Worm (Caenorhabditis elegans) whole organism, early embryonic: ENCODE measurements around the gene ttr-52.
"Not testable (repeated sequence)": the region's sequence is repeated elsewhere in the genome, so short reads cannot be mapped to it uniquely, and the experiment has no call there.

Experiments used
- B0310.2 ChIP-seq: sonication (generic microtip); optimal IDR thresholded peaks from 2 replicates; lab custom pipeline; 2016; ENCODE audit warnings: mild to moderate bottlenecking, missing genetic modification characterization, missing compliant biosample characterization
- F13C5.2 ChIP-seq: sonication (generic microtip); optimal IDR thresholded peaks from 2 replicates; lab custom pipeline; 2017; ENCODE audit warnings: mild to moderate bottlenecking, missing genetic modification characterization, inconsistent platforms, missing compliant biosample characterization
- aly-1 ChIP-seq: sonication (generic microtip); optimal IDR thresholded peaks from 2 replicates; lab custom pipeline; 2016; ENCODE audit warnings: missing genetic modification characterization, missing compliant biosample characterization
- ama-1 ChIP-seq: fragments of 150-350 bp; optimal IDR thresholded peaks from 2 replicates; lab custom pipeline; 2014
- ceh-13 ChIP-seq: fragments of 200-800 bp; sonication (Bioruptor generic); optimal IDR thresholded peaks from 2 replicates; lab custom pipeline; 2018; ENCODE audit warnings: mild to moderate bottlenecking, missing genetic modification characterization, missing compliant biosample characterization
- ceh-36 ChIP-seq: sonication (generic microtip); optimal IDR thresholded peaks from 2 replicates; lab custom pipeline; 2016; ENCODE audit warnings: missing genetic modification characterization, inconsistent platforms, missing compliant biosample characterization
- ets-7 ChIP-seq: sonication (generic microtip); optimal IDR thresholded peaks from 2 replicates; lab custom pipeline; 2016; ENCODE audit warnings: missing genotype, missing genetic modification characterization, missing compliant biosample characterization
- flt-1 ChIP-seq: fragments of 200-800 bp; sonication (Bioruptor generic); IDR thresholded peaks from 2 replicates; pipeline ENCODE4 v1.3.6; 2022; ENCODE audit warnings: missing genetic modification characterization, missing compliant biosample characterization
- hmbx-1 ChIP-seq: sonication (generic microtip); optimal IDR thresholded peaks from 2 replicates; lab custom pipeline; 2016; ENCODE audit warnings: mild to moderate bottlenecking, missing genetic modification characterization, missing compliant biosample characterization
- hmg-4 ChIP-seq: fragments of 200-800 bp; sonication (Bioruptor generic); optimal IDR thresholded peaks from 2 replicates; lab custom pipeline; 2018; ENCODE audit warnings: mild to moderate bottlenecking, missing genetic modification characterization, missing compliant biosample characterization
- hnd-1 ChIP-seq: sonication (generic microtip); optimal IDR thresholded peaks from 2 replicates; lab custom pipeline; 2016; ENCODE audit warnings: missing genetic modification characterization, missing compliant biosample characterization
- pes-1 ChIP-seq: fragments of 200-800 bp; sonication (Bioruptor generic); IDR thresholded peaks from 2 replicates; pipeline ENCODE4 v1.3.6; 2022; ENCODE audit warnings: missing genetic modification reagents, missing genetic modification characterization, missing compliant biosample characterization
- scrt-1 ChIP-seq: fragments of 200-800 bp; sonication (Bioruptor generic); IDR thresholded peaks from 2 replicates; pipeline ENCODE4 v1.3.6; 2022; ENCODE audit warnings: missing genetic modification characterization, missing compliant biosample characterization
- sea-1 ChIP-seq: fragments of 200-800 bp; sonication (Bioruptor generic); conservative IDR thresholded peaks from 2 replicates; pipeline ENCODE4 v1.3.6; 2022; ENCODE audit warnings: missing genetic modification characterization, missing compliant biosample characterization
- tbx-11 ChIP-seq: fragments of 200-800 bp; sonication (Bioruptor generic); IDR thresholded peaks from 2 replicates; pipeline ENCODE4 v1.3.6; 2022; ENCODE audit warnings: missing genetic modification characterization, missing compliant biosample characterization
- tbx-37 ChIP-seq: fragments of 200-800 bp; sonication (Bioruptor generic); conservative IDR thresholded peaks from 2 replicates; pipeline ENCODE4 v1.3.6; 2022; ENCODE audit warnings: missing genetic modification reagents, missing genetic modification characterization, missing compliant biosample characterization
- tra-4 ChIP-seq: sonication (generic microtip); optimal IDR thresholded peaks from 2 replicates; lab custom pipeline; 2017; ENCODE audit warnings: missing genetic modification characterization, missing compliant biosample characterization

Gene ttr-52

DNA sequence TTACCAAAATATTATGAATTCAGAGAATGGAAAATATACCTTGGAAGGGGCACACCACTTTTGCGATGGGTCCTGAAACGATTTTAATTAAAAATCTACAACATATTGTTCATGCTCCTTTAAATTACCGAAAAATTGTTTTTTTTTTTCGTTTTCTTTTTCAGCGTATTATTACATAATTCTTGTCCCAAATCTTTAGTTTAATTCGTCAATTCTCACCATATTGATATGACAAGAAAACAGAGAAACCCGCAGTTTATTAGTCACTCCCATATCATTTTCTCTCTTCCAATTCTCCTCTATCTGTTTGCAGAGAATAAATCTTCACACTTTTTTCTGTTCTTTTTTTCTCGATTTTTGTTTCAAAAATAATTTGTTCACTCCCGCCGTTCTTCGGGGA is 9.3 kb upstream of the ttr-52 start, which contains the start of gene F11F1.1:
Gene F11F1.1, plus strand, starts transcription at position 301 of the 400 bp plus-strand sequence.
- TF ChIP-seq ceh-36 (tag; lab: Kevin White, UChicago) (no peak), tra-4 (tag; lab: Kevin White, UChicago) (no peak), pes-1 (GFP tag; lab: Robert Waterston, UW) (no peak), tbx-11 (GFP tag; lab: Robert Waterston, UW) (no peak), aly-1 (no peak), B0310.2 (no peak), hmbx-1 (tag; lab: Kevin White, UChicago) (no peak), F13C5.2 (tag; lab: Kevin White, UChicago) (no peak), tbx-37 (no peak), flt-1 (GFP tag; lab: Robert Waterston, UW) (no peak), hnd-1 (tag; lab: Kevin White, UChicago) (no peak), hmg-4 (GFP tag; lab: Kevin White, UChicago) (no peak), ceh-13 (no peak), ets-7 (tag; lab: Kevin White, UChicago) (no peak), ama-1 (lab: Kevin White, UChicago) (no peak), sea-1 (GFP tag; lab: Robert Waterston, UW) (no peak), scrt-1 (no peak)

DNA sequence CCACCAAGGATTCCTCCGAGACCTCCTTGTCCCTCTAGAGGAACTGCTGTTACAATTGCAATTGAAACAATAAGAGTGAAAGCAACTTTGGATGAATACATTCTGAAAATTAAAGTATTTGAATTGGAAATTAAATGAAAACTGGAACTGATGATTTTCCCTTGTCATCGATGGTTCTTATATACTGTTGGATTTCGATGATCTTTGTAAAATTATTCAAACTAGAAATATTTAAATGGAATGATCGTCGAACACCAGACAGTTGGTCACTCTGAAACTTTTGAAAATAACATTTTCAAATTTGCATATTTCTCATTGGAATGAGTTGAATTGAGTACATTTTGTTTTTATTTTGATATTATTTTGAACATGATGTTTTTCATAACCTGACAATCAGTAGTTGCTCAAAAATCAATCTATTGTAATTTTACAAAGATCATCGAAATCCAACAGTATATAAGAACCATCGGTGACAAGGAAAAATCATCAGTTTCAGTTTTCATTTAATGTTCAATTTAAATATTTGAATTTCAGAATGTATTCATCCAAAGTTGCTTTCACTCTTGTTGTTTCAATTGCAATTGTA is 2.8 kb upstream of the ttr-52 start, which contains the start of the genes srlf-9 and srlf-10:
Gene srlf-9, minus strand, starts transcription at position 101 of the 586 bp plus-strand sequence.
Gene srlf-10, plus strand, starts transcription at position 536 of the 586 bp plus-strand sequence.
- not testable (repeated sequence) for TF ChIP-seq ceh-13; ceh-36 (tag; lab: Kevin White, UChicago); ets-7 (tag; lab: Kevin White, UChicago)

DNA sequence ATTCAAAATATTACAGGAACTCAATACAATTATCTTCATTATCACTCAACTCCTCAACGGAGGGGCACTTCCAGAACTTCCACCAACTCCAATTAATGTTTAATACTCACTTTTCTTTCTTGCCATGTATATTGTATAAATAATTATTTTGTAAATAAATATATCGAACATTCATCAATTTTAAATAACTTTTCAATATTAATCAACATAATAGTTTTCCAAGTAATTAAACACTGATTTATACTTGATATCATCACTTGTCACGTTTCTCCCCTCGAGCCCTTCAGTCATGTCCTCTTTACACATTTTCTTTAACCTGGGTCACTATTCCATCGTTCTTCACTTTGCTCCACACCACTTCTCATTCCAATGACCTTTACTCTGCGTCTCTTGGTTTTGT is 1.6 kb upstream of the ttr-52 start, which contains the start of gene mig-18:
Gene mig-18, plus strand, starts transcription at position 301 of the 400 bp plus-strand sequence.
- TF ChIP-seq hmbx-1 (tag; lab: Kevin White, UChicago) (no peak), pes-1 (GFP tag; lab: Robert Waterston, UW) (no peak), F13C5.2 (tag; lab: Kevin White, UChicago) (no peak), hmg-4 (GFP tag; lab: Kevin White, UChicago) (no peak), ceh-13 (no peak), tbx-11 (GFP tag; lab: Robert Waterston, UW) (no peak), tra-4 (tag; lab: Kevin White, UChicago) (no peak), sea-1 (GFP tag; lab: Robert Waterston, UW) (no peak), ets-7 (tag; lab: Kevin White, UChicago) (no peak), hnd-1 (tag; lab: Kevin White, UChicago) (no peak), ama-1 (lab: Kevin White, UChicago) (no peak), B0310.2 (no peak), flt-1 (GFP tag; lab: Robert Waterston, UW) (no peak), ceh-36 (tag; lab: Kevin White, UChicago) (no peak), aly-1 (no peak), scrt-1 (no peak)

DNA sequence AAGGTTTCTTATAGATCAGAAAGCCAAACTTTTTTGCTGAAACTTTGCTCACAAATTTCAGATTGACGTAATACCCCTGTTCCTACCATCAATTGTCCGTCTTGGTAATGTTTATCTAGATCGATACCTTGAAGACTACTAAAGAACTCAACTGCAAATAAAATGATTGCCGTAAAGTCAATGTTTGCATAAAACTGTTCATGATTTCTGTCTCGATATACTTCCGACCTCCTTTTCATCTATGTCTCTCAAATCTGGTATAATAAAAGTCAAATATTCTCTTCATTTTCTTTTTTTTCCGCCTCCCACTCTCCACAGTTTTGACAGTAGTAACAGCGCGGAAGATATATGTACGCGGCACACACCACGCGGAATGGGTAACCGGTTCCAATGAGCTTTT is 986 bp downstream of the ttr-52 start, which contains the start of gene nas-1:
Gene nas-1, plus strand, starts transcription at position 301 of the 400 bp plus-strand sequence.
- TF ChIP-seq scrt-1 = no peak

DNA sequence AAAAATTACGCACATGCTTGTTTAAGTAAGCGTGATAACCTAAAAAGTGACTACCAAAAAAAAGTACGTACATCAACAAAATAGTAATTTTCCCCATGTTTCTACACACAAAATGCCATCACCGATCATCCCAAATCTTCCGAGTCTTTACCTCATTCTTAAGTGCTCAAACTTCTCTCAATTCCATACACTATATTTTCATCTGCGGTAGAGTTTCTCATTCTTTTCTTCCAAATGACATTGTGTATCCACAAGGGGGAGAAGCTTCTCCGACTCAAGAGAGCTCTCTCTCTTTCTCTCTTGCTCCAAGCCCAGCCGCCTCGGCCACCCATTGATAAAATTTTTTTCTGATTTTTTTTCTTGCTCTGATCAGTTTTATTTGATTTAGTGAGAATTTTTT is 5.0 kb downstream of the ttr-52 start, which contains the start of gene myo-6:
Gene myo-6, plus strand, starts transcription at position 301 of the 400 bp plus-strand sequence.
- no peak for TF ChIP-seq ceh-36 (tag; lab: Kevin White, UChicago)
- TF ChIP-seq sea-1 (GFP tag; lab: Robert Waterston, UW) = no peak
- TF ChIP-seq tra-4 (tag; lab: Kevin White, UChicago) = no peak
- TF ChIP-seq hmg-4 (GFP tag; lab: Kevin White, UChicago) = no peak
- no peak for TF ChIP-seq ceh-13
- TF ChIP-seq scrt-1 = no peak
- TF ChIP-seq pes-1 (GFP tag; lab: Robert Waterston, UW) = no peak
- TF ChIP-seq F13C5.2 (tag; lab: Kevin White, UChicago) = no peak

DNA sequence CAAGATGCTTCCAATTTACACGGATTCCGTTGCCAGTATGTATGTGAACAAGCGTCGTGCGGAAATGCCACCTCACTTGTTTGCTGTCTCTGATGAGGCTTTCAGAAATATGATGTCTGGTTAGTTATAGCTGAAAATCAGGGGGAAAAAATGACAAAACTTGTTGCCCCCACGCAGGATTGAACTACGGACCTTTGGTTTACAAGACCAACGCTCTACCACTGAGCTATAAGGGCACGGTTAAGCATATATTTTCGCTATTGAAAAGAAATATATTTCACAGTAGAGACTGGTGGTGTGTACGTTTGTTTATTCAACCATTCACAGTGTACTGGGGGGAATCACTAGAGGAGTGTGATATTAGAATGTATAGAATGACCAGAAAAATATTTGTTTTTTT is 6.7 kb downstream of the ttr-52 start:
- no peak for TF ChIP-seq aly-1
- no peak for TF ChIP-seq B0310.2
- no peak for TF ChIP-seq ama-1 (lab: Kevin White, UChicago)
- no peak for TF ChIP-seq hmbx-1 (tag; lab: Kevin White, UChicago)
- TF ChIP-seq scrt-1 = no peak
- no peak for TF ChIP-seq tra-4 (tag; lab: Kevin White, UChicago)
- TF ChIP-seq tbx-37 = no peak
- no peak for TF ChIP-seq hnd-1 (tag; lab: Kevin White, UChicago)
- TF ChIP-seq sea-1 (GFP tag; lab: Robert Waterston, UW) = no peak
- TF ChIP-seq ceh-13 = no peak
- TF ChIP-seq hmg-4 (GFP tag; lab: Kevin White, UChicago) = no peak
- no peak for TF ChIP-seq ceh-36 (tag; lab: Kevin White, UChicago)
- no peak for TF ChIP-seq flt-1 (GFP tag; lab: Robert Waterston, UW)
- no peak for TF ChIP-seq tbx-11 (GFP tag; lab: Robert Waterston, UW)
- TF ChIP-seq F13C5.2 (tag; lab: Kevin White, UChicago) = no peak
- TF ChIP-seq pes-1 (GFP tag; lab: Robert Waterston, UW) = no peak
- TF ChIP-seq ets-7 (tag; lab: Kevin White, UChicago) = no peak

DNA sequence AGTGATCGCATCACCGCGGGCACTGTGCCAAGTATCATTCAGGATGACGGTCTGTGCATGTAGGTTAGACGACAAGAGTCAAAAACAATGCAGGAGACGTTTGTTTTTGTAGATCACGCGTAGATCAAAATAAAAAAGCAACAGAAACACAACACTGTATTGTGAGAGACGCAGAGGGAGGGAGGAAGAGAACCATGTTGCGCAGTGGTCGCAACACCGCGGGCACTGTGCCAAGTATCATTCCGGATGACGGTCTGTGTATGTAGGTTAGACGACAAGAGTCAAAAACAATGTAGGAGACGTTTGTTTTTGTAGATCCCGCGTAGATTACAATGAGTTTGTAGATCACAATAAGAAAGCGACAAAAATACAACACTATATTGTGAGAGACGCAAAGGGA is 14.5 kb downstream of the ttr-52 start:
- TF ChIP-seq tbx-37 (no peak), flt-1 (GFP tag; lab: Robert Waterston, UW) (no peak), ceh-13 (no peak), hmg-4 (GFP tag; lab: Kevin White, UChicago) (no peak), hnd-1 (tag; lab: Kevin White, UChicago) (no peak), ceh-36 (tag; lab: Kevin White, UChicago) (no peak), pes-1 (GFP tag; lab: Robert Waterston, UW) (no peak), scrt-1 (no peak), aly-1 (no peak), B0310.2 (no peak), tra-4 (tag; lab: Kevin White, UChicago) (no peak), sea-1 (GFP tag; lab: Robert Waterston, UW) (no peak), F13C5.2 (tag; lab: Kevin White, UChicago) (no peak), ama-1 (lab: Kevin White, UChicago) (no peak), hmbx-1 (tag; lab: Kevin White, UChicago) (no peak), ets-7 (tag; lab: Kevin White, UChicago) (no peak), tbx-11 (GFP tag; lab: Robert Waterston, UW) (no peak)
